Fruit fly (Drosophila melanogaster): ENCODE results near the gene CG33641.

Gene CG33641

dm6 chr2L:13515688-13516037, 13.2 kb upstream of the CG33641 start:
- no peak for TF ChIP-seq usp (GFP tag; optimal IDR thresholded peaks at IDR 0.05)
- no peak for TF ChIP-seq pan (optimal IDR thresholded peaks at IDR 0.05)
- TF ChIP-seq EcR (GFP tag; optimal IDR thresholded peaks at IDR 0.05), result no peak
- no peak for TF ChIP-seq psq (optimal IDR thresholded peaks at IDR 0.05)
- no peak for TF ChIP-seq Dll (optimal IDR thresholded peaks at IDR 0.05)
- TF ChIP-seq CG8478 (optimal IDR thresholded peaks at IDR 0.05), result no peak

dm6 chr2L:13521807-13522206, 7.0 kb upstream of the CG33641 start:
- TF ChIP-seq CG8478 (optimal IDR thresholded peaks at IDR 0.05) (no peak), usp (GFP tag; optimal IDR thresholded peaks at IDR 0.05) (no peak), pan (optimal IDR thresholded peaks at IDR 0.05) (no peak), psq (optimal IDR thresholded peaks at IDR 0.05) (no peak), Dll (optimal IDR thresholded peaks at IDR 0.05) (no peak), EcR (GFP tag; optimal IDR thresholded peaks at IDR 0.05) (no peak)

dm6 chr2L:13527541-13527940, 1.3 kb upstream of the CG33641 start, which contains the start of gene CG33640:
CG33640 (plus strand) TSS chr2L:13527841.
- TF ChIP-seq usp (GFP tag; optimal IDR thresholded peaks at IDR 0.05) (no peak), psq (optimal IDR thresholded peaks at IDR 0.05) (no peak), CG8478 (optimal IDR thresholded peaks at IDR 0.05) (no peak), Dll (optimal IDR thresholded peaks at IDR 0.05) (no peak), EcR (GFP tag; optimal IDR thresholded peaks at IDR 0.05) (no peak), pan (optimal IDR thresholded peaks at IDR 0.05) (no peak)

- TF ChIP-seq usp (GFP tag; optimal IDR thresholded peaks at IDR 0.05) (no peak), EcR (GFP tag; optimal IDR thresholded peaks at IDR 0.05) (no peak), pan (optimal IDR thresholded peaks at IDR 0.05) (no peak), CG8478 (optimal IDR thresholded peaks at IDR 0.05) (no peak), psq (optimal IDR thresholded peaks at IDR 0.05) (no peak), Dll (optimal IDR thresholded peaks at IDR 0.05) (no peak)
Observed at dm6 chr2L:13529675-13530074, 833 bp downstream of the CG33641 start, which contains the start of gene CG33642. CG33642 (plus strand) TSS chr2L:13529975.

- TF ChIP-seq usp (GFP tag; optimal IDR thresholded peaks at IDR 0.05) (no peak), CG8478 (optimal IDR thresholded peaks at IDR 0.05) (no peak), psq (optimal IDR thresholded peaks at IDR 0.05) (no peak), EcR (GFP tag; optimal IDR thresholded peaks at IDR 0.05) (no peak)
Observed at dm6 chr2L:13530774-13531173, 1.9 kb downstream of the CG33641 start, which contains the start of gene CG33643. CG33643 (plus strand) TSS chr2L:13531074.

- TF ChIP-seq CG8478 (optimal IDR thresholded peaks at IDR 0.05) (no peak), pan (optimal IDR thresholded peaks at IDR 0.05) (no peak), psq (optimal IDR thresholded peaks at IDR 0.05) (no peak), usp (GFP tag; optimal IDR thresholded peaks at IDR 0.05) (no peak), Dll (optimal IDR thresholded peaks at IDR 0.05) (no peak), EcR (GFP tag; optimal IDR thresholded peaks at IDR 0.05) (no peak)
Observed at dm6 chr2L:13531785-13532184, 2.9 kb downstream of the CG33641 start, which contains the start of gene CG33644. CG33644 (plus strand) TSS chr2L:13532085.

- no peak for TF ChIP-seq EcR (GFP tag; optimal IDR thresholded peaks at IDR 0.05)
- TF ChIP-seq psq (optimal IDR thresholded peaks at IDR 0.05), result no peak
- TF ChIP-seq usp (GFP tag; optimal IDR thresholded peaks at IDR 0.05), result no peak
- no peak for TF ChIP-seq CG8478 (optimal IDR thresholded peaks at IDR 0.05)
- no peak for TF ChIP-seq pan (optimal IDR thresholded peaks at IDR 0.05)
- no peak for TF ChIP-seq Dll (optimal IDR thresholded peaks at IDR 0.05)
Observed at dm6 chr2L:13532524-13532923, 3.7 kb downstream of the CG33641 start, which contains the start of gene CG33645. CG33645 (plus strand) TSS chr2L:13532824.

dm6 chr2L:13535678-13536077, 6.8 kb downstream of the CG33641 start, which contains the start of gene CG15638:
CG15638 (minus strand) TSS chr2L:13535778.
- no peak for TF ChIP-seq Dll (optimal IDR thresholded peaks at IDR 0.05)
- TF ChIP-seq pan (optimal IDR thresholded peaks at IDR 0.05), result no peak
- TF ChIP-seq EcR (GFP tag; optimal IDR thresholded peaks at IDR 0.05), result no peak
- no peak for TF ChIP-seq psq (optimal IDR thresholded peaks at IDR 0.05)
- TF ChIP-seq CG8478 (optimal IDR thresholded peaks at IDR 0.05), result no peak

dm6 chr2L:13540704-13541103, 11.9 kb downstream of the CG33641 start, which contains the start of gene CG16852:
CG16852 (plus strand) TSS chr2L:13540751.
- TF ChIP-seq Dll (optimal IDR thresholded peaks at IDR 0.05) (no peak), pan (optimal IDR thresholded peaks at IDR 0.05) (no peak), EcR (GFP tag; optimal IDR thresholded peaks at IDR 0.05) (no peak), psq (optimal IDR thresholded peaks at IDR 0.05) (no peak), CG8478 (optimal IDR thresholded peaks at IDR 0.05) (no peak), usp (GFP tag; optimal IDR thresholded peaks at IDR 0.05) (no peak)

dm6 chr2L:13541968-13542367, 13.1 kb downstream of the CG33641 start, which contains the start of gene CG16853:
CG16853 (plus strand) TSS chr2L:13542268.
- TF ChIP-seq Dll (optimal IDR thresholded peaks at IDR 0.05) (no peak), EcR (GFP tag; optimal IDR thresholded peaks at IDR 0.05) (no peak), psq (optimal IDR thresholded peaks at IDR 0.05) (no peak), usp (GFP tag; optimal IDR thresholded peaks at IDR 0.05) (no peak)

dm6 chr2L:13542476-13542875, 13.6 kb downstream of the CG33641 start, which contains the start of gene CG9263:
CG9263 (minus strand) TSS chr2L:13542576.
- no peak for TF ChIP-seq pan (optimal IDR thresholded peaks at IDR 0.05)
- TF ChIP-seq CG8478 (optimal IDR thresholded peaks at IDR 0.05), result no peak
- TF ChIP-seq psq (optimal IDR thresholded peaks at IDR 0.05), result no peak
- no peak for TF ChIP-seq Dll (optimal IDR thresholded peaks at IDR 0.05)
- TF ChIP-seq usp (GFP tag; optimal IDR thresholded peaks at IDR 0.05), result no peak
- no peak for TF ChIP-seq EcR (GFP tag; optimal IDR thresholded peaks at IDR 0.05)

- no peak for TF ChIP-seq CG8478 (optimal IDR thresholded peaks at IDR 0.05)
- no peak for TF ChIP-seq psq (optimal IDR thresholded peaks at IDR 0.05)
- TF ChIP-seq Dll (optimal IDR thresholded peaks at IDR 0.05), result no peak
- TF ChIP-seq usp (GFP tag; optimal IDR thresholded peaks at IDR 0.05), result no peak
- no peak for TF ChIP-seq EcR (GFP tag; optimal IDR thresholded peaks at IDR 0.05)
- TF ChIP-seq pan (optimal IDR thresholded peaks at IDR 0.05), result no peak
Observed at dm6 chr2L:13545678-13546077, 16.8 kb downstream of the CG33641 start.
